Fruit fly (Drosophila melanogaster): ENCODE results near the gene CG13252.

Gene CG13252

dm6 chr3L:20739414-20739813, 9.0 kb downstream of the CG13252 start, which contains the start of gene Gr77a:
Gene Gr77a (minus strand): TSS chr3L:20739430.
- TF ChIP-seq Dll (optimal IDR thresholded peaks at IDR 0.05) (no peak), usp (GFP tag; optimal IDR thresholded peaks at IDR 0.05) (no peak), EcR (GFP tag; optimal IDR thresholded peaks at IDR 0.05) (no peak), pan (optimal IDR thresholded peaks at IDR 0.05) (no peak), psq (optimal IDR thresholded peaks at IDR 0.05) (no peak), CG8478 (optimal IDR thresholded peaks at IDR 0.05) (no peak)

- no peak for TF ChIP-seq psq (optimal IDR thresholded peaks at IDR 0.05)
- TF ChIP-seq pan (optimal IDR thresholded peaks at IDR 0.05) = no peak
- TF ChIP-seq Dll (optimal IDR thresholded peaks at IDR 0.05) = no peak
Measured at dm6 chr3L:20747299-20747925, 17.0 kb downstream of the CG13252 start.

- TF ChIP-seq psq (optimal IDR thresholded peaks at IDR 0.05) (no peak), CG8478 (optimal IDR thresholded peaks at IDR 0.05) (no peak), EcR (GFP tag; optimal IDR thresholded peaks at IDR 0.05) (no peak), pan (optimal IDR thresholded peaks at IDR 0.05) (no peak), Dll (optimal IDR thresholded peaks at IDR 0.05) (no peak), usp (GFP tag; optimal IDR thresholded peaks at IDR 0.05) (no peak)
Measured at dm6 chr3L:20748577-20748976, 18.2 kb downstream of the CG13252 start.

dm6 chr3L:20750391-20750790, 20.0 kb downstream of the CG13252 start:
- TF ChIP-seq psq (optimal IDR thresholded peaks at IDR 0.05) (no peak), usp (GFP tag; optimal IDR thresholded peaks at IDR 0.05) (no peak), CG8478 (optimal IDR thresholded peaks at IDR 0.05) (no peak), pan (optimal IDR thresholded peaks at IDR 0.05) (no peak), Dll (optimal IDR thresholded peaks at IDR 0.05) (no peak), EcR (GFP tag; optimal IDR thresholded peaks at IDR 0.05) (no peak)

- TF ChIP-seq CG8478 (optimal IDR thresholded peaks at IDR 0.05) = no peak
- no peak for TF ChIP-seq usp (GFP tag; optimal IDR thresholded peaks at IDR 0.05)
- no peak for TF ChIP-seq psq (optimal IDR thresholded peaks at IDR 0.05)
- no peak for TF ChIP-seq pan (optimal IDR thresholded peaks at IDR 0.05)
- TF ChIP-seq Dll (optimal IDR thresholded peaks at IDR 0.05) = no peak
- no peak for TF ChIP-seq EcR (GFP tag; optimal IDR thresholded peaks at IDR 0.05)
Measured at dm6 chr3L:20752964-20753363, 22.6 kb downstream of the CG13252 start.

dm6 chr3L:20755585-20755984, 25.2 kb downstream of the CG13252 start, which contains the start of gene CG33912:
Gene CG33912 (minus strand): TSS chr3L:20755685.
- TF ChIP-seq CG8478 (optimal IDR thresholded peaks at IDR 0.05) (no peak), pan (optimal IDR thresholded peaks at IDR 0.05) (no peak), usp (GFP tag; optimal IDR thresholded peaks at IDR 0.05) (no peak), Dll (optimal IDR thresholded peaks at IDR 0.05) (no peak), EcR (GFP tag; optimal IDR thresholded peaks at IDR 0.05) (no peak), psq (optimal IDR thresholded peaks at IDR 0.05) (no peak)

- TF ChIP-seq usp (GFP tag; optimal IDR thresholded peaks at IDR 0.05) (no peak), EcR (GFP tag; optimal IDR thresholded peaks at IDR 0.05) (no peak), pan (optimal IDR thresholded peaks at IDR 0.05) (no peak), psq (optimal IDR thresholded peaks at IDR 0.05) (no peak), CG8478 (optimal IDR thresholded peaks at IDR 0.05) (no peak), Dll (optimal IDR thresholded peaks at IDR 0.05) (no peak)
Measured at dm6 chr3L:20758583-20758982, 28.2 kb downstream of the CG13252 start, which contains the start of gene CG43251. Gene CG43251 (plus strand): TSS chr3L:20758883.

- no peak for TF ChIP-seq pan (optimal IDR thresholded peaks at IDR 0.05)
- no peak for TF ChIP-seq usp (GFP tag; optimal IDR thresholded peaks at IDR 0.05)
- no peak for TF ChIP-seq Dll (optimal IDR thresholded peaks at IDR 0.05)
- TF ChIP-seq psq (optimal IDR thresholded peaks at IDR 0.05) = no peak
- no peak for TF ChIP-seq CG8478 (optimal IDR thresholded peaks at IDR 0.05)
- no peak for TF ChIP-seq EcR (GFP tag; optimal IDR thresholded peaks at IDR 0.05)
Measured at dm6 chr3L:20761482-20761881, 31.1 kb downstream of the CG13252 start.

dm6 chr3L:20767227-20767626, 36.8 kb downstream of the CG13252 start:
- TF ChIP-seq Dll (optimal IDR thresholded peaks at IDR 0.05) (no peak), CG8478 (optimal IDR thresholded peaks at IDR 0.05) (no peak), EcR (GFP tag; optimal IDR thresholded peaks at IDR 0.05) (no peak), psq (optimal IDR thresholded peaks at IDR 0.05) (no peak), usp (GFP tag; optimal IDR thresholded peaks at IDR 0.05) (no peak), pan (optimal IDR thresholded peaks at IDR 0.05) (no peak)

- no peak for TF ChIP-seq psq (optimal IDR thresholded peaks at IDR 0.05)
- TF ChIP-seq CG8478 (optimal IDR thresholded peaks at IDR 0.05) = no peak
- no peak for TF ChIP-seq EcR (GFP tag; optimal IDR thresholded peaks at IDR 0.05)
- TF ChIP-seq Dll (optimal IDR thresholded peaks at IDR 0.05) = no peak
- no peak for TF ChIP-seq pan (optimal IDR thresholded peaks at IDR 0.05)
- no peak for TF ChIP-seq usp (GFP tag; optimal IDR thresholded peaks at IDR 0.05)
Measured at dm6 chr3L:20769350-20769749, 39.0 kb downstream of the CG13252 start, which contains the start of the genes CG4074 and CG4186. Gene CG4074 (minus strand): TSS chr3L:20769500. Gene CG4186 (plus strand): TSS chr3L:20769586.

- TF ChIP-seq usp (GFP tag; optimal IDR thresholded peaks at IDR 0.05) (no peak), CG8478 (optimal IDR thresholded peaks at IDR 0.05) (no peak), Dll (optimal IDR thresholded peaks at IDR 0.05) (no peak), psq (optimal IDR thresholded peaks at IDR 0.05) (no peak), pan (optimal IDR thresholded peaks at IDR 0.05) (no peak), EcR (GFP tag; optimal IDR thresholded peaks at IDR 0.05) (no peak)
Measured at dm6 chr3L:20771001-20771890, 40.9 kb downstream of the CG13252 start, which contains the start of the genes CG4042 and Pitslre. Gene CG4042 (minus strand): TSS chr3L:20771507. Gene Pitslre (plus strand): TSS chr3L:20771528.

Measured in whole organism.